Worm (Caenorhabditis elegans) whole organism, midembryonic: Measurements from ENCODE around the gene T23F2.4.

Experiments used
- T22C8.4 ChIP-seq: fragments of 200-800 bp; sonication (Bioruptor generic); IDR thresholded peaks from 2 replicates; pipeline ENCODE4 v1.3.6; 2022; ENCODE audit warnings: missing genetic modification characterization, missing compliant biosample characterization
- cog-1 ChIP-seq: sonication (generic microtip); optimal IDR thresholded peaks from 2 replicates; lab custom pipeline; 2016; ENCODE audit warnings: missing genetic modification characterization, missing compliant biosample characterization
- flt-1 ChIP-seq: fragments of 200-800 bp; sonication (Bioruptor generic); IDR thresholded peaks from 2 replicates; pipeline ENCODE4 v1.3.6; 2022; ENCODE audit warnings: missing genetic modification characterization, missing compliant biosample characterization
- klf-2 ChIP-seq: fragments of 200-800 bp; sonication (Bioruptor generic); conservative IDR thresholded peaks from 2 replicates; pipeline ENCODE4 v1.3.6; 2022; ENCODE audit warnings: missing genetic modification reagents, missing genetic modification characterization, missing compliant biosample characterization
- med-1 ChIP-seq: sonication (generic microtip); optimal IDR thresholded peaks from 2 replicates; lab custom pipeline; 2017; ENCODE audit warnings: missing genetic modification characterization, mild to moderate bottlenecking, missing compliant biosample characterization, antibody characterized with exemption, missing genetic modification reagents; ENCODE audit not compliant: insufficient read depth
- ref-1 ChIP-seq: fragments of 200-800 bp; sonication (Bioruptor generic); conservative IDR thresholded peaks from 2 replicates; pipeline ENCODE4 v1.3.6; 2022; ENCODE audit warnings: missing genetic modification reagents, missing genetic modification characterization, missing compliant biosample characterization
- tab-1 ChIP-seq: fragments of 200-800 bp; sonication (Bioruptor generic); IDR thresholded peaks from 2 replicates; pipeline ENCODE4 v1.3.6; 2022; ENCODE audit warnings: missing genetic modification characterization, missing compliant biosample characterization
- ztf-23 ChIP-seq: fragments of 200-800 bp; sonication (Bioruptor generic); IDR thresholded peaks from 2 replicates; pipeline ENCODE4 v1.3.6; 2022; ENCODE audit warnings: missing genetic modification reagents, missing genetic modification characterization, missing compliant biosample characterization
- ztf-29 ChIP-seq: fragments of 200-800 bp; sonication (Bioruptor generic); IDR thresholded peaks from 2 replicates; pipeline ENCODE4 v1.3.6; 2022; ENCODE audit warnings: missing genetic modification reagents, missing genetic modification characterization, missing compliant biosample characterization

The T23F2.4 gene

ce11 chrX:5509114-5509877, 5.6 kb downstream of the T23F2.4 start:
- TF ChIP-seq cog-1 (tag; lab: Kevin White, UChicago): no peak
- TF ChIP-seq ztf-23 (GFP tag; lab: Robert Waterston, UW): no peak
- no peak for TF ChIP-seq tab-1 (GFP tag; lab: Robert Waterston, UW)

- TF ChIP-seq klf-2 (GFP tag; lab: Robert Waterston, UW): no peak
- TF ChIP-seq tab-1 (GFP tag; lab: Robert Waterston, UW): no peak
- no peak for TF ChIP-seq ztf-23 (GFP tag; lab: Robert Waterston, UW)
- no peak for TF ChIP-seq med-1 (GFP tag; lab: Kevin White, UChicago)
- peak; percentile 53; the same call in 1 of the 2 replicates for TF ChIP-seq T22C8.4 (GFP tag; lab: Robert Waterston, UW)
- no peak for TF ChIP-seq ztf-29
- TF ChIP-seq ref-1 (GFP tag; lab: Robert Waterston, UW): no peak
Observed at ce11 chrX:5507926-5508325, 7.0 kb downstream of the T23F2.4 start.

ce11 chrX:5506432-5506977, 8.4 kb downstream of the T23F2.4 start:
- no peak for TF ChIP-seq T22C8.4 (GFP tag; lab: Robert Waterston, UW)
- no peak for TF ChIP-seq med-1 (GFP tag; lab: Kevin White, UChicago)
- TF ChIP-seq klf-2 (GFP tag; lab: Robert Waterston, UW): no peak
- no peak for TF ChIP-seq ztf-23 (GFP tag; lab: Robert Waterston, UW)
- TF ChIP-seq cog-1 (tag; lab: Kevin White, UChicago): no peak
- no peak for TF ChIP-seq flt-1 (GFP tag; lab: Robert Waterston, UW)
- TF ChIP-seq tab-1 (GFP tag; lab: Robert Waterston, UW): no peak
- no peak for TF ChIP-seq ref-1 (GFP tag; lab: Robert Waterston, UW)
- TF ChIP-seq ztf-29: no peak

ce11 chrX:5505148-5505547, 9.7 kb downstream of the T23F2.4 start, which contains the start of gene T23F2.2:
TSS of gene T23F2.2 (minus strand) at chrX:5505248.
- no peak for TF ChIP-seq ztf-23 (GFP tag; lab: Robert Waterston, UW)
- no peak for TF ChIP-seq tab-1 (GFP tag; lab: Robert Waterston, UW)
- no peak for TF ChIP-seq med-1 (GFP tag; lab: Kevin White, UChicago)
- no peak for TF ChIP-seq flt-1 (GFP tag; lab: Robert Waterston, UW)
- no peak for TF ChIP-seq ztf-29
- TF ChIP-seq ref-1 (GFP tag; lab: Robert Waterston, UW): no peak
- no peak for TF ChIP-seq cog-1 (tag; lab: Kevin White, UChicago)
- TF ChIP-seq T22C8.4 (GFP tag; lab: Robert Waterston, UW): no peak
- TF ChIP-seq klf-2 (GFP tag; lab: Robert Waterston, UW): no peak

- TF ChIP-seq cog-1 (tag; lab: Kevin White, UChicago): no peak
- no peak for TF ChIP-seq ztf-23 (GFP tag; lab: Robert Waterston, UW)
- no peak for TF ChIP-seq tab-1 (GFP tag; lab: Robert Waterston, UW)
- no peak for TF ChIP-seq klf-2 (GFP tag; lab: Robert Waterston, UW)
- no peak for TF ChIP-seq ref-1 (GFP tag; lab: Robert Waterston, UW)
- TF ChIP-seq flt-1 (GFP tag; lab: Robert Waterston, UW): no peak
- TF ChIP-seq T22C8.4 (GFP tag; lab: Robert Waterston, UW): no peak
- no peak for TF ChIP-seq ztf-29
- no peak for TF ChIP-seq med-1 (GFP tag; lab: Kevin White, UChicago)
Observed at ce11 chrX:5492820-5493382, 22.0 kb downstream of the T23F2.4 start, which contains the start of the genes bus-8A and bus-8B. TSS of gene bus-8A (plus strand) at chrX:5492915. TSS of gene bus-8B (plus strand) at chrX:5493332.

ce11 chrX:5489538-5489937, 25.3 kb downstream of the T23F2.4 start, which contains the start of gene F55D1.1:
TSS of gene F55D1.1 (plus strand) at chrX:5489838.
- TF ChIP-seq cog-1 (tag; lab: Kevin White, UChicago) (no peak), flt-1 (GFP tag; lab: Robert Waterston, UW) (no peak), ztf-29 (no peak), T22C8.4 (GFP tag; lab: Robert Waterston, UW) (no peak), klf-2 (GFP tag; lab: Robert Waterston, UW) (no peak), tab-1 (GFP tag; lab: Robert Waterston, UW) (no peak), ref-1 (GFP tag; lab: Robert Waterston, UW) (no peak), med-1 (GFP tag; lab: Kevin White, UChicago) (no peak)

- no peak for TF ChIP-seq cog-1 (tag; lab: Kevin White, UChicago)
- no peak for TF ChIP-seq tab-1 (GFP tag; lab: Robert Waterston, UW)
- TF ChIP-seq klf-2 (GFP tag; lab: Robert Waterston, UW): no peak
Observed at ce11 chrX:5488867-5489266, 26.0 kb downstream of the T23F2.4 start.

- TF ChIP-seq T22C8.4 (GFP tag; lab: Robert Waterston, UW): no peak
- TF ChIP-seq flt-1 (GFP tag; lab: Robert Waterston, UW): no peak
- no peak for TF ChIP-seq cog-1 (tag; lab: Kevin White, UChicago)
- TF ChIP-seq klf-2 (GFP tag; lab: Robert Waterston, UW): no peak
- no peak for TF ChIP-seq ref-1 (GFP tag; lab: Robert Waterston, UW)
- no peak for TF ChIP-seq med-1 (GFP tag; lab: Kevin White, UChicago)
- TF ChIP-seq ztf-29: no peak
- no peak for TF ChIP-seq ztf-23 (GFP tag; lab: Robert Waterston, UW)
- no peak for TF ChIP-seq tab-1 (GFP tag; lab: Robert Waterston, UW)
Observed at ce11 chrX:5485931-5486537, 28.9 kb downstream of the T23F2.4 start, which contains the start of gene C25F6.1. TSS of gene C25F6.1 (plus strand) at chrX:5486487.
